Worm (Caenorhabditis elegans) whole organism, mixed stage, embryonic: ENCODE measurements around the gene crp-1.

ENCODE experiments used
- blmp-1 ChIP-seq: fragments of 150-350 bp; optimal IDR thresholded peaks from 2 replicates; lab custom pipeline; 2014; ENCODE audit warnings: missing biosample characterization, missing genetic modification characterization
- ces-1 ChIP-seq: fragments of 150-350 bp; optimal IDR thresholded peaks from 2 replicates; lab custom pipeline; 2014; ENCODE audit warnings: missing biosample characterization, missing genetic modification reagents, missing genetic modification characterization
- drap-1 ChIP-seq: fragments of 200-800 bp; sonication (Bioruptor generic); optimal IDR thresholded peaks from 3 replicates; lab custom pipeline; 2018; ENCODE audit warnings: mild to moderate bottlenecking, missing genetic modification characterization, missing compliant biosample characterization
- elt-3 ChIP-seq: fragments of 150-350 bp; optimal IDR thresholded peaks from 2 replicates; lab custom pipeline; 2014; ENCODE audit warnings: missing biosample characterization, missing genetic modification characterization
- nhr-12 ChIP-seq: fragments of 150-350 bp; optimal IDR thresholded peaks from 2 replicates; lab custom pipeline; 2014; ENCODE audit warnings: missing biosample characterization, missing genetic modification characterization
- tbx-8 ChIP-seq: fragments of 200-800 bp; sonication (Bioruptor generic); optimal IDR thresholded peaks from 2 replicates; lab custom pipeline; 2018; ENCODE audit warnings: mild to moderate bottlenecking, missing genetic modification characterization, moderate library complexity, missing compliant biosample characterization
- unc-39 ChIP-seq: fragments of 150-350 bp; optimal IDR thresholded peaks from 2 replicates; lab custom pipeline; 2014; ENCODE audit warnings: missing biosample characterization, missing genetic modification characterization
- ztf-11 ChIP-seq: fragments of 150-350 bp; optimal IDR thresholded peaks from 2 replicates; lab custom pipeline; 2014; ENCODE audit warnings: missing biosample characterization, missing genetic modification characterization

ce11 chrV:10508855-10509254 is 30.5 kb downstream of the crp-1 start, which contains the start of gene C35A5.6:
- TF ChIP-seq ztf-11: no peak
- TF ChIP-seq nhr-12: no peak
- TF ChIP-seq ces-1: no peak
- no peak for TF ChIP-seq elt-3 (tag; lab: Kevin White, UChicago)
- TF ChIP-seq blmp-1: no peak
- TF ChIP-seq tbx-8 (GFP tag; lab: Kevin White, UChicago): no peak
- no peak for TF ChIP-seq drap-1
- TF ChIP-seq unc-39 (tag; lab: Kevin White, UChicago): no peak
